Fruit fly (Drosophila melanogaster): ENCODE data around the gene CG12684.

The CG12684 gene

dm6 chrX:4614325-4614724, 42.6 kb upstream of the CG12684 start (continued):
- TF ChIP-seq Hr51 (GFP tag; optimal IDR thresholded peaks at IDR 0.05): peak in 1 of 2 experiments; percentile 13
- no peak for TF ChIP-seq Sin3A (optimal IDR thresholded peaks at IDR 0.05)
- TF ChIP-seq CG3995 (GFP tag; optimal IDR thresholded peaks at IDR 0.05): no peak
- no peak for TF ChIP-seq CG16863 (GFP tag; optimal IDR thresholded peaks at IDR 0.05)
- TF ChIP-seq pnt (GFP tag; optimal IDR thresholded peaks at IDR 0.05): no peak
- no peak for TF ChIP-seq CG1233 (GFP tag; optimal IDR thresholded peaks at IDR 0.05)
- no peak for TF ChIP-seq CG3065 (GFP tag; optimal IDR thresholded peaks at IDR 0.05)
- TF ChIP-seq Hr39 (optimal IDR thresholded peaks at IDR 0.05): no peak
- no peak for TF ChIP-seq CG17361 (GFP tag; IDR thresholded peaks at IDR 0.05)
- TF ChIP-seq CG10654 (GFP tag; optimal IDR thresholded peaks at IDR 0.05): no peak
- no peak for TF ChIP-seq Jarid2 (GFP tag; optimal IDR thresholded peaks at IDR 0.05)
- TF ChIP-seq hb (GFP tag; IDR thresholded peaks at IDR 0.05; ENCODE audit: partially characterized antibody): no peak
- no peak for TF ChIP-seq tx (GFP tag; optimal IDR thresholded peaks at IDR 0.05)
- no peak for TF ChIP-seq shn (GFP tag; optimal IDR thresholded peaks at IDR 0.05)
- no peak for TF ChIP-seq B-H2 (GFP tag; optimal IDR thresholded peaks at IDR 0.05)
- TF ChIP-seq CG12744 (GFP tag; optimal IDR thresholded peaks at IDR 0.05): no peak
- peak; percentile 72 for TF ChIP-seq Med (GFP tag)
- TF ChIP-seq insv (GFP tag; optimal IDR thresholded peaks at IDR 0.05): no peak
- no peak for TF ChIP-seq CG11723 (GFP tag; optimal IDR thresholded peaks at IDR 0.05)
- TF ChIP-seq sna (GFP tag; IDR thresholded peaks at IDR 0.05; ENCODE audit: partially characterized antibody): no peak
- TF ChIP-seq br (optimal IDR thresholded peaks at IDR 0.05): no peak
- no peak for TF ChIP-seq jigr1 (GFP tag; IDR thresholded peaks at IDR 0.05)
- no peak for TF ChIP-seq Lhr (GFP tag; optimal IDR thresholded peaks at IDR 0.05)
- TF ChIP-seq odd (GFP tag; optimal IDR thresholded peaks at IDR 0.05): no peak
- TF ChIP-seq ranshi (GFP tag; IDR thresholded peaks at IDR 0.05): no peak
- no peak for TF ChIP-seq crol (GFP tag; IDR thresholded peaks at IDR 0.05)
- no peak for TF ChIP-seq slp2 (GFP tag; optimal IDR thresholded peaks at IDR 0.05)
- no peak for TF ChIP-seq CG18619 (GFP tag; optimal IDR thresholded peaks at IDR 0.05)
- peak; percentile 27 for TF ChIP-seq zfh2 (GFP tag; optimal IDR thresholded peaks at IDR 0.05)
- 0 out of 3 replicates have a peak, but pooled peaks have one; percentile 20 for TF ChIP-seq so (GFP tag; IDR thresholded peaks at IDR 0.05)
- no peak for TF ChIP-seq gsb (GFP tag; IDR thresholded peaks at IDR 0.05)
- TF ChIP-seq CG13624 (GFP tag; optimal IDR thresholded peaks at IDR 0.05): no peak
- TF ChIP-seq hth (optimal IDR thresholded peaks at IDR 0.05): no peak
- no peak for TF ChIP-seq CG31224 (GFP tag; IDR thresholded peaks at IDR 0.05)
- TF ChIP-seq NC2α (GFP tag; optimal IDR thresholded peaks at IDR 0.05): no peak
- no peak for TF ChIP-seq CG1602 (GFP tag; optimal IDR thresholded peaks at IDR 0.05)
- no peak for TF ChIP-seq esg (GFP tag; conservative IDR thresholded peaks at IDR 0.05)
- TF ChIP-seq CG6854 (GFP tag; optimal IDR thresholded peaks at IDR 0.05): no peak
- peak; percentile 32 for TF ChIP-seq Sox102F (GFP tag; optimal IDR thresholded peaks at IDR 0.05)
- TF ChIP-seq CG8944 (GFP tag; optimal IDR thresholded peaks at IDR 0.05): no peak
- no peak for TF ChIP-seq CG2202 (tag; optimal IDR thresholded peaks at IDR 0.05)
- no peak for TF ChIP-seq trem (tag; optimal IDR thresholded peaks at IDR 0.05)
- TF ChIP-seq sim (GFP tag; IDR thresholded peaks at IDR 0.05): no peak
- TF ChIP-seq CG8924 (tag; optimal IDR thresholded peaks at IDR 0.05): no peak
- peak; percentile 6 for TF ChIP-seq PHDP (tag; optimal IDR thresholded peaks at IDR 0.05)
- TF ChIP-seq pfk (GFP tag; optimal IDR thresholded peaks at IDR 0.05): no peak
- no peak for TF ChIP-seq da (GFP tag; optimal IDR thresholded peaks at IDR 0.05)
- TF ChIP-seq CG17328 (GFP tag; IDR thresholded peaks at IDR 0.05): no peak
- no peak for TF ChIP-seq Hand (GFP tag; optimal IDR thresholded peaks at IDR 0.05)
- TF ChIP-seq CG10431 (GFP tag; optimal IDR thresholded peaks at IDR 0.05): no peak
- TF ChIP-seq az2 (GFP tag; optimal IDR thresholded peaks at IDR 0.05): no peak
- no peak for TF ChIP-seq lov (optimal IDR thresholded peaks at IDR 0.05)
- no peak for TF ChIP-seq lov (GFP tag; IDR thresholded peaks at IDR 0.05)
- TF ChIP-seq gro (GFP tag; optimal IDR thresholded peaks at IDR 0.05): no peak

Data from whole organism, embryonic.